Worm (Caenorhabditis elegans): Measurements from ENCODE around the gene T14G12.6.

T14G12.6 gene

DNA sequence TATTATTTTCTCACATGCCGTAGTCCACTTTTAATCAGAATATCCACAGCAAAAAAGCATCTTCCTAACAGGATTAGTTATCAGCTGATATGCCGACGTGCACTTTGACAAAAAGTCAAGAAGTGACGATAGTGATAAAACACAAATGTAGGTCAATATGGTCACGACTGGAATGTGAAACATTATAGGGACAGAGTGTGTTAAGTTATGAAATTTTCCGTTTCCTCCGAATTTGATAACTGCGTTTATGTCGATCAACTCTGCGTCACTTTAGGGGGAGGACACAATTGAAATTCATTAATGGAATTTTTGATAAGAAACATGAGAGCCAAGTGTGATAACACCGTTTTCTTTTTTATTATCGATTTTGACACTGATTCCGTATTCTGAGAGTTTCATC lies 30.3 kb downstream of the T14G12.6 start, which contains the start of gene aex-4:
Gene aex-4, plus strand, starts transcription at position 312 of the 400 bp plus-strand sequence.
- no peak for TF ChIP-seq nhr-11 (tag; optimal IDR thresholded peaks at IDR 0.05)
- TF ChIP-seq nhr-129 (tag; optimal IDR thresholded peaks at IDR 0.05) = peak; percentile 23
- peak; percentile 96 for TF ChIP-seq fos-1 (tag; optimal IDR thresholded peaks at IDR 0.05)
- TF ChIP-seq gmeb-1 (tag; optimal IDR thresholded peaks at IDR 0.05) = peak; percentile 51
- TF ChIP-seq F13H6.1 (tag; optimal IDR thresholded peaks at IDR 0.05) = peak; percentile 47
- TF ChIP-seq ama-1 (optimal IDR thresholded peaks at IDR 0.05) = no peak
- no peak for TF ChIP-seq zag-1 (tag; optimal IDR thresholded peaks at IDR 0.05)
- peak; percentile 85 for TF ChIP-seq sma-9 (GFP tag; optimal IDR thresholded peaks at IDR 0.05)
- TF ChIP-seq sma-9 (tag; optimal IDR thresholded peaks at IDR 0.05) = no peak
- no peak for TF ChIP-seq dmd-4 (tag; optimal IDR thresholded peaks at IDR 0.05)
- TF ChIP-seq crh-2 (tag; optimal IDR thresholded peaks at IDR 0.05) = peak; percentile 64
- no peak for TF ChIP-seq lin-11 (tag; optimal IDR thresholded peaks at IDR 0.05)
- TF ChIP-seq alr-1 (tag; optimal IDR thresholded peaks at IDR 0.05) = no peak

- no peak for TF ChIP-seq nhr-129 (tag; optimal IDR thresholded peaks at IDR 0.05)
- no peak for TF ChIP-seq snpc-4 (tag; optimal IDR thresholded peaks at IDR 0.05)
- no peak for TF ChIP-seq sma-3 (GFP tag; optimal IDR thresholded peaks at IDR 0.05)
- TF ChIP-seq ztf-11 (tag; optimal IDR thresholded peaks at IDR 0.05) = no peak
- TF ChIP-seq zag-1 (tag; optimal IDR thresholded peaks at IDR 0.05) = no peak
- no peak for TF ChIP-seq ztf-4 (tag; optimal IDR thresholded peaks at IDR 0.05)
- TF ChIP-seq gmeb-1 (tag; optimal IDR thresholded peaks at IDR 0.05) = no peak
- TF ChIP-seq nhr-23 (tag; optimal IDR thresholded peaks at IDR 0.05) = no peak
- TF ChIP-seq lin-13 (GFP tag; optimal IDR thresholded peaks at IDR 0.05) = no peak
- no peak for TF ChIP-seq unc-62 (GFP tag; optimal IDR thresholded peaks at IDR 0.05)
- no peak for TF ChIP-seq nhr-6 (tag; optimal IDR thresholded peaks at IDR 0.05)
- no peak for TF ChIP-seq egl-27 (tag; optimal IDR thresholded peaks at IDR 0.05)
Observed at ce11 chrX:3727274-3727673, 32.0 kb downstream of the T14G12.6 start, which contains the start of gene nlp-1. nlp-1 (plus strand) TSS chrX:3727574.

DNA sequence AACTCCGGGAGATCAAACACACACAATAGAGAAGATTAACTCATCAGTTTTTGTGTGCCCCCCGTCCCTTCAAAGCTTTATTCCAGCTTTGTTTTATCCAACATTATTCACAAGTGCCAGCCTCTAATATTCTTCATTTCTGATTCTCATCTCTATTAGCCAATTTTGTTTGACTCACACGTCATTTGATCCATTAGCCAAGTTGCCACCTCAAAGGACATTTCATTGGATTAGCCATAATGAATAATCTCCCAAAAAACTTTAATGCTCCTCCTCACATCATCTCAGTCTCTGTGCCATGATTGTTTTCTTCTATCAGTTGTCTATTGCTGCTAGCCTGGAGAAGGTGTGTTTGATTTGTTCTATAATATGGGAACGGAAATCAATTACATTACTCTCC lies 33.8 kb downstream of the T14G12.6 start:
- TF ChIP-seq nhr-77 (tag; optimal IDR thresholded peaks at IDR 0.05) = no peak
- no peak for TF ChIP-seq nhr-12 (tag; optimal IDR thresholded peaks at IDR 0.05)
- TF ChIP-seq C34F6.9 (tag; optimal IDR thresholded peaks at IDR 0.05) = no peak
- TF ChIP-seq peb-1 (tag; optimal IDR thresholded peaks at IDR 0.05) = no peak
- TF ChIP-seq ama-1 (optimal IDR thresholded peaks at IDR 0.05) = no peak
- no peak for TF ChIP-seq aly-2 (tag; optimal IDR thresholded peaks at IDR 0.05)
- no peak for TF ChIP-seq snpc-4 (tag; optimal IDR thresholded peaks at IDR 0.05)
- no peak for TF ChIP-seq zag-1 (tag; optimal IDR thresholded peaks at IDR 0.05)

DNA sequence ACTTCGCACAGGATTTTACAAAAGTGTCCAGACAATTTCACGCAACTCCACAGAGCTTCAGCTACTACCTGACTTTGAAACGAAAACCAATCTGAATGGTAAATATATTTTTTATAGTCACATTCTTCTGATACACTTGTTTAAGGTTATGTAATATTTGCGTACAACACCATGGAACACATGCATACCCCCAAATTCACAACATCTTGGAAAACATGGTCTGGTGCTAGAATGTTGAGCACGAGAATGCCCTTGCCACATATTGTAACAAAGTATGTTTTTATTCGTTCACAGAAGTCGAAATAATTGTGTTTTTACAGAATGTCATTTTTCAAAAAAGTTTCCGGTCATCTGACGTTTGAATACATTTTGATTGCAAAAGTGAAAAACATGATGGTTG lies 43.4 kb downstream of the T14G12.6 start:
- TF ChIP-seq peb-1 (tag; optimal IDR thresholded peaks at IDR 0.05) = no peak
- TF ChIP-seq ztf-4 (tag; optimal IDR thresholded peaks at IDR 0.05) = no peak
- no peak for TF ChIP-seq R02D3.7 (tag; optimal IDR thresholded peaks at IDR 0.05)
- no peak for TF ChIP-seq ZK546.5 (tag; optimal IDR thresholded peaks at IDR 0.05)

DNA sequence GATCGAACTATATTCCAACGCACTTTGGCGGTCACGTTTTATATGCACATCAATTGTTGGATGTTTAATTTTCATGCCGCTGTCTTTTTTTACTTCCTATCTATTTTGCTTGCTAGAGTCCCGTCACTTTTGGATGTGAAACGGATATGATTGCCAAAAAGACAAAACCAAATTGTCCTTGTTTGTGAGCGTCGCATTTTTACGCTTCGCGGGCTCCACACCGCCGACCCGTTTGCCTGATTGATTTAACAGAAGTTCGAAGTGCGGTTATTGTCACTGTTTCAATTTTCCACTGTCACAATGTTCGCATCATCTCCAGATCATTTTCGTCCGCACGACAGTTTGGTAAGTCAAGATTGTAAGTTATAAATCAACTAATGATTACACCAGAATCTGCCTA lies 44.4 kb downstream of the T14G12.6 start, which contains the start of gene C01C4.2:
Gene C01C4.2, plus strand, starts transcription at position 301 of the 400 bp plus-strand sequence.
- no peak for TF ChIP-seq gmeb-1 (tag; optimal IDR thresholded peaks at IDR 0.05)
- TF ChIP-seq nhr-11 (tag; optimal IDR thresholded peaks at IDR 0.05) = no peak
- TF ChIP-seq egl-27 (tag; optimal IDR thresholded peaks at IDR 0.05) = no peak
- TF ChIP-seq fos-1 (tag; optimal IDR thresholded peaks at IDR 0.05) = no peak
- no peak for TF ChIP-seq F13H6.1 (tag; optimal IDR thresholded peaks at IDR 0.05)
- TF ChIP-seq nhr-10 (tag; optimal IDR thresholded peaks at IDR 0.05) = no peak
- TF ChIP-seq lin-11 (tag; optimal IDR thresholded peaks at IDR 0.05) = no peak
- TF ChIP-seq aly-2 (tag; optimal IDR thresholded peaks at IDR 0.05) = no peak
- no peak for TF ChIP-seq mbf-1 (tag; optimal IDR thresholded peaks at IDR 0.05)

DNA sequence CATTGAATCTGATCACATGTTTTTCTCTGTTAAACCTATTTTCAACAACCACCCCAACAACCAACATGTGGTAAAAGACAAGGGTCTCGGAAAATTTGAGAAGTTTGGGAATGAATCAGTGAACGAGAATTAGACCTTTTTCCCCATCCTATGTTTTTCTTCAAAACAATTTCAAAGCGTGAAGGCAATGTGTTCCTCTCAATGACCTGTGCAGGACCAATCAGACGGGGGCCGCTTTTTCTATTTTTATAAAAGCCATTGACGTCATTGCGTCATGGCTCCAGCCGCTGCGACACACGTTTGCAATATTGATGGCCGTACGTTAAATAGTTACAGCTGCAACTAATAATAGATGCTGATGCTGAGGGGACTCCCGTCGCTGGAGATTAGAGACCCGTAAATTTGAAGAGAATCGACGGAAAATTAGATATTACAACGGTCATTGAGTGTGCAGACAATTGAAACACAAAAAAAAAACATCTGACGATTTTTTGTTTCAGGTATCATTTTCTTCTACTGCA lies 47.6 kb downstream of the T14G12.6 start:
- TF ChIP-seq sma-9 (GFP tag; optimal IDR thresholded peaks at IDR 0.05) (peak; percentile 55), sma-9 (tag; optimal IDR thresholded peaks at IDR 0.05) (no peak), unc-55 (GFP tag; optimal IDR thresholded peaks at IDR 0.05) (no peak), ceh-82 (tag; optimal IDR thresholded peaks at IDR 0.05) (no peak)
